Fruit fly (Drosophila melanogaster): ENCODE measurements around the gene PMP34.

DNA sequence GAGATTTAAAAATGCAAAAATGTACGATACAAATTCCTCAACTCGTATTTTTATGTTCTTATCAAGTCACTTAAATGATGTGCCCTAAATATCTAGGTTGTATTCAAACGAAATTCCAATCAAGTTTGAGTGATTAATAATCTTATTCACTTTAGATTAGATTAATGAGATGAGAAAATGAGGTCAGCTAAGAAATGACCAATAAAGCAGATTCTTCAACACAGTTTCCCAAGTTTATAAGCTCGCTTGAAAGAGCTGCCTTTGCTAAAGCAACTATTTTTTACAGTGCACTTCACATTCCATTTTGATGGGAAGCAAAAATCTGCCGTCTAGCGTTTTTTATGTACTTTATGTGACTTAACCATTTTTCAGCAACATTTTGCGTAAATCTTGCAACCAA, 27.8 kb downstream of the PMP34 start:
- TF ChIP-seq Myc (optimal IDR thresholded peaks at IDR 0.05) (no peak), GATAd (GFP tag; optimal IDR thresholded peaks at IDR 0.05) (no peak), dsf (GFP tag; optimal IDR thresholded peaks at IDR 0.05; ENCODE audit: borderline replicate concordance) (no peak), brk (GFP tag; optimal IDR thresholded peaks at IDR 0.05) (no peak), CrebA (GFP tag; optimal IDR thresholded peaks at IDR 0.05; ENCODE audit: borderline replicate concordance) (no peak), sage (GFP tag; optimal IDR thresholded peaks at IDR 0.05) (no peak), OdsH (GFP tag; optimal IDR thresholded peaks at IDR 0.05) (no peak), Sp1 (GFP tag; optimal IDR thresholded peaks at IDR 0.05) (no peak), Jra (GFP tag; optimal IDR thresholded peaks at IDR 0.05) (no peak), Hr83 (GFP tag; optimal IDR thresholded peaks at IDR 0.05; ENCODE audit: poor library complexity, severe bottlenecking) (no peak)

All from whole organism, wandering third instar larva.